Worm (Caenorhabditis elegans): ENCODE measurements around the gene clec-191.

- TF ChIP-seq nhr-77 (tag; optimal IDR thresholded peaks at IDR 0.05) = no peak
- TF ChIP-seq snpc-4 (tag; optimal IDR thresholded peaks at IDR 0.05) = no peak
- no peak for TF ChIP-seq aly-2 (tag; optimal IDR thresholded peaks at IDR 0.05)
- no peak for TF ChIP-seq egl-27 (tag; optimal IDR thresholded peaks at IDR 0.05)
- no peak for TF ChIP-seq unc-39 (tag; optimal IDR thresholded peaks at IDR 0.05)
- TF ChIP-seq tra-1 (GFP tag; IDR thresholded peaks at IDR 0.05) = no peak
- TF ChIP-seq zag-1 (tag; optimal IDR thresholded peaks at IDR 0.05) = no peak
- TF ChIP-seq vab-7 (GFP tag; IDR thresholded peaks at IDR 0.05) = no peak
- no peak for TF ChIP-seq jun-1 (tag; optimal IDR thresholded peaks at IDR 0.05)
- TF ChIP-seq nhr-48 (tag; optimal IDR thresholded peaks at IDR 0.05) = no peak
- no peak for TF ChIP-seq nhr-76 (tag; optimal IDR thresholded peaks at IDR 0.05)
- no peak for TF ChIP-seq ama-1 (optimal IDR thresholded peaks at IDR 0.05)
Measured at ce11 chrIV:16238555-16238954, 42.0 kb downstream of the clec-191 start, which contains the start of gene srw-61.
